Worm (Caenorhabditis elegans) whole organism, young adult: ENCODE data around the gene W04H10.5.
A peak's percentile ranks its signal among the peaks of the same experiment; 100 is the strongest.

Source experiments
- B0019.2 ChIP-seq: fragments of 200-800 bp; sonication (Bioruptor generic); conservative IDR thresholded peaks from 2 replicates; pipeline ENCODE4 v1.3.6; 2022; ENCODE audit warnings: missing genetic modification reagents, missing genetic modification characterization, missing compliant biosample characterization
- B0035.1 ChIP-seq: sonication (generic microtip); optimal IDR thresholded peaks from 2 replicates; lab custom pipeline; 2016; ENCODE audit warnings: missing genetic modification characterization, mild to moderate bottlenecking, missing compliant biosample characterization, missing genotype, missing genetic modification reagents
- B0336.3 ChIP-seq: fragments of 200-800 bp; sonication (Bioruptor generic); IDR thresholded peaks from 2 replicates; pipeline ENCODE4 v1.3.6; 2022; ENCODE audit warnings: missing genetic modification characterization, missing compliant biosample characterization
- C17E4.6 ChIP-seq: fragments of 200-800 bp; sonication (Bioruptor generic); IDR thresholded peaks from 2 replicates; pipeline ENCODE4 v1.3.6; 2022; ENCODE audit warnings: missing genetic modification reagents, missing genetic modification characterization, missing compliant biosample characterization
- F22D6.2 ChIP-seq: sonication (generic microtip); optimal IDR thresholded peaks from 2 replicates; lab custom pipeline; 2016; ENCODE audit warnings: mild to moderate bottlenecking, missing genetic modification characterization, missing compliant biosample characterization
- F49E8.2 ChIP-seq: sonication (generic microtip); optimal IDR thresholded peaks from 3 replicates; lab custom pipeline; 2017; ENCODE audit warnings: missing genetic modification characterization, mild to moderate bottlenecking, missing compliant biosample characterization, antibody characterized with exemption, moderate library complexity; ENCODE audit not compliant: insufficient read depth
- F55B11.4 ChIP-seq: sonication (generic microtip); optimal IDR thresholded peaks from 2 replicates; lab custom pipeline; 2016; ENCODE audit warnings: missing compliant biosample characterization, missing genetic modification characterization, borderline replicate concordance; ENCODE audit not compliant: insufficient read depth
- F57A8.1 ChIP-seq: fragments of 200-800 bp; sonication (Bioruptor generic); optimal IDR thresholded peaks from 2 replicates; lab custom pipeline; 2018; ENCODE audit warnings: mild to moderate bottlenecking, missing genetic modification characterization, moderate library complexity, missing compliant biosample characterization
- F57C9.4 ChIP-seq: sonication (generic microtip); optimal IDR thresholded peaks from 2 replicates; lab custom pipeline; 2017; ENCODE audit warnings: mild to moderate bottlenecking, missing genetic modification characterization, missing compliant biosample characterization
- T07F8.4 ChIP-seq: sonication (generic microtip); optimal IDR thresholded peaks from 2 replicates; lab custom pipeline; 2016; ENCODE audit warnings: mild to moderate bottlenecking, missing genetic modification characterization, moderate library complexity, missing compliant biosample characterization
- Y53F4B.3 ChIP-seq: fragments of 200-800 bp; sonication (Bioruptor generic); IDR thresholded peaks from 2 replicates; pipeline ENCODE4 v1.3.6; 2022; ENCODE audit warnings: missing genetic modification reagents, missing genetic modification characterization, missing compliant biosample characterization
- Y53G8AR.9 ChIP-seq: fragments of 200-800 bp; sonication (Bioruptor generic); conservative IDR thresholded peaks from 2 replicates; pipeline ENCODE4 v1.3.6; 2022; ENCODE audit warnings: missing genetic modification reagents, missing genetic modification characterization, missing compliant biosample characterization
- Y56A3A.18 ChIP-seq: fragments of 200-800 bp; sonication (Bioruptor generic); IDR thresholded peaks from 2 replicates; pipeline ENCODE4 v1.3.6; 2022; ENCODE audit warnings: missing genetic modification reagents, missing genetic modification characterization, missing compliant biosample characterization
- Y79H2A.3 ChIP-seq: fragments of 200-800 bp; sonication (Bioruptor generic); conservative IDR thresholded peaks from 2 replicates; pipeline ENCODE4 v1.3.6; 2022; ENCODE audit warnings: missing genetic modification reagents, missing genetic modification characterization, missing compliant biosample characterization
- ZK185.1 ChIP-seq: sonication (generic microtip); optimal IDR thresholded peaks from 2 replicates; lab custom pipeline; 2016; ENCODE audit warnings: mild to moderate bottlenecking, missing genetic modification characterization, missing compliant biosample characterization; ENCODE audit not compliant: poor library complexity, severe bottlenecking
- akir-1 ChIP-seq: fragments of 200-800 bp; sonication (Bioruptor generic); optimal IDR thresholded peaks from 2 replicates; lab custom pipeline; 2018; ENCODE audit warnings: mild to moderate bottlenecking, missing genetic modification characterization, moderate library complexity, missing compliant biosample characterization
- aptf-3 ChIP-seq: fragments of 200-800 bp; sonication (Bioruptor generic); IDR thresholded peaks from 2 replicates; pipeline ENCODE4 v1.3.6; 2022; ENCODE audit warnings: missing genetic modification characterization, missing compliant biosample characterization
- atf-7 ChIP-seq: sonication (generic microtip); optimal IDR thresholded peaks from 2 replicates; lab custom pipeline; 2017; ENCODE audit warnings: mild to moderate bottlenecking, missing genetic modification characterization, missing compliant biosample characterization
- bed-1 ChIP-seq: fragments of 200-800 bp; sonication (Bioruptor generic); IDR thresholded peaks from 2 replicates; pipeline ENCODE4 v1.3.6; 2022; ENCODE audit warnings: missing genetic modification reagents, missing genetic modification characterization, missing compliant biosample characterization
- ceh-40 ChIP-seq: fragments of 200-800 bp; sonication (Bioruptor generic); IDR thresholded peaks from 2 replicates; pipeline ENCODE4 v1.3.6; 2022; ENCODE audit warnings: missing genetic modification characterization, missing compliant biosample characterization
- dpff-1 ChIP-seq: sonication (generic microtip); optimal IDR thresholded peaks from 2 replicates; lab custom pipeline; 2017; ENCODE audit warnings: mild to moderate bottlenecking, missing genetic modification characterization, missing compliant biosample characterization
- dpl-1 ChIP-seq: fragments of 150-350 bp; optimal IDR thresholded peaks from 2 replicates; lab custom pipeline; 2014; ENCODE audit warnings: missing biosample characterization, missing genetic modification reagents, missing genetic modification characterization
- egl-44 ChIP-seq: fragments of 200-800 bp; sonication (Bioruptor generic); IDR thresholded peaks from 2 replicates; pipeline ENCODE4 v1.3.6; 2022; ENCODE audit warnings: missing genetic modification reagents, missing genetic modification characterization, missing compliant biosample characterization
- ekl-4 ChIP-seq: fragments of 200-800 bp; sonication (Bioruptor generic); IDR thresholded peaks from 2 replicates; pipeline ENCODE4 v1.3.6; 2022; ENCODE audit warnings: missing genetic modification reagents, missing genetic modification characterization, missing compliant biosample characterization
- ets-4 ChIP-seq: fragments of 200-800 bp; sonication (Bioruptor generic); optimal IDR thresholded peaks from 2 replicates; lab custom pipeline; 2018; ENCODE audit warnings: mild to moderate bottlenecking, missing genetic modification characterization, missing compliant biosample characterization
- him-1 ChIP-seq: sonication (generic microtip); optimal IDR thresholded peaks from 2 replicates; lab custom pipeline; 2016; ENCODE audit warnings: missing genotype, missing genetic modification reagents, missing genetic modification characterization, missing compliant biosample characterization
- hlh-12 ChIP-seq: sonication (generic microtip); optimal IDR thresholded peaks from 2 replicates; lab custom pipeline; 2016; ENCODE audit warnings: missing genetic modification characterization, missing compliant biosample characterization
- hlh-26 ChIP-seq: fragments of 200-800 bp; sonication (Bioruptor generic); conservative IDR thresholded peaks from 2 replicates; pipeline ENCODE4 v1.3.6; 2022; ENCODE audit warnings: missing genetic modification reagents, missing genetic modification characterization, missing compliant biosample characterization
- hmg-20 ChIP-seq: fragments of 200-800 bp; sonication (Bioruptor generic); IDR thresholded peaks from 2 replicates; pipeline ENCODE4 v1.3.6; 2022; ENCODE audit warnings: missing genetic modification reagents, missing genetic modification characterization, missing compliant biosample characterization
- hrde-1 ChIP-seq: sonication (generic microtip); optimal IDR thresholded peaks from 2 replicates; lab custom pipeline; 2016; ENCODE audit warnings: missing genetic modification characterization, mild to moderate bottlenecking, missing compliant biosample characterization, moderate library complexity, missing genotype, missing genetic modification reagents, borderline replicate concordance
- hsf-1 ChIP-seq: fragments of 200-800 bp; sonication (Bioruptor generic); IDR thresholded peaks from 2 replicates; pipeline ENCODE4 v1.3.6; 2022; ENCODE audit warnings: missing genetic modification reagents, missing genetic modification characterization, missing compliant biosample characterization
- let-526 ChIP-seq: fragments of 200-800 bp; sonication (Bioruptor generic); IDR thresholded peaks from 2 replicates; pipeline ENCODE4 v1.3.6; 2022; ENCODE audit warnings: missing genetic modification reagents, missing genetic modification characterization, missing compliant biosample characterization
- lin-26 ChIP-seq: fragments of 200-800 bp; sonication (Bioruptor generic); IDR thresholded peaks from 2 replicates; pipeline ENCODE4 v1.3.6; 2022; ENCODE audit warnings: missing genetic modification reagents, missing genetic modification characterization, missing compliant biosample characterization
- lin-54 ChIP-seq: fragments of 200-800 bp; sonication (Bioruptor generic); optimal IDR thresholded peaks from 2 replicates; lab custom pipeline; 2018; ENCODE audit warnings: mild to moderate bottlenecking, missing genetic modification characterization, missing compliant biosample characterization
- lir-1 ChIP-seq: fragments of 200-800 bp; sonication (Bioruptor generic); conservative IDR thresholded peaks from 2 replicates; pipeline ENCODE4 v1.3.6; 2022; ENCODE audit warnings: missing genetic modification reagents, missing genetic modification characterization, missing compliant biosample characterization
- lsy-27 ChIP-seq: sonication (generic microtip); optimal IDR thresholded peaks from 2 replicates; lab custom pipeline; 2017; ENCODE audit warnings: missing genetic modification characterization, mild to moderate bottlenecking, missing compliant biosample characterization, antibody characterized with exemption, missing genotype, borderline replicate concordance; ENCODE audit not compliant: insufficient read depth
- nhr-179 ChIP-seq: sonication (generic microtip); optimal IDR thresholded peaks from 2 replicates; lab custom pipeline; 2016; ENCODE audit warnings: mild to moderate bottlenecking, missing genetic modification characterization, missing compliant biosample characterization
- nhr-27 ChIP-seq: fragments of 200-800 bp; sonication (Bioruptor generic); optimal IDR thresholded peaks from 2 replicates; lab custom pipeline; 2018; ENCODE audit warnings: mild to moderate bottlenecking, missing genetic modification characterization, moderate library complexity, missing compliant biosample characterization
- snpc-1.3 ChIP-seq: sonication (generic microtip); optimal IDR thresholded peaks from 2 replicates; lab custom pipeline; 2017; ENCODE audit warnings: missing genetic modification characterization, mild to moderate bottlenecking, missing compliant biosample characterization, antibody characterized with exemption, moderate library complexity, missing genotype, missing genetic modification reagents; ENCODE audit not compliant: insufficient read depth
- snpc-3.4 ChIP-seq: sonication (generic microtip); optimal IDR thresholded peaks from 2 replicates; lab custom pipeline; 2017; ENCODE audit warnings: missing genetic modification characterization, mild to moderate bottlenecking, missing compliant biosample characterization, antibody characterized with exemption, moderate library complexity, missing genotype, missing genetic modification reagents
- tbp1 ChIP-seq: fragments of 200-800 bp; sonication (Bioruptor generic); optimal IDR thresholded peaks from 2 replicates; lab custom pipeline; 2018; ENCODE audit warnings: mild to moderate bottlenecking, missing genetic modification characterization, missing compliant biosample characterization
- unc-62 ChIP-seq: fragments of 150-350 bp; optimal IDR thresholded peaks from 2 replicates; lab custom pipeline; 2014; ENCODE audit warnings: missing biosample characterization, missing genetic modification reagents, missing genetic modification characterization
- zfh-2 ChIP-seq: fragments of 200-800 bp; sonication (Bioruptor generic); conservative IDR thresholded peaks from 2 replicates; pipeline ENCODE4 v1.3.6; 2022; ENCODE audit warnings: missing genetic modification reagents, missing genetic modification characterization, missing compliant biosample characterization
- ztf-18 ChIP-seq: sonication (generic microtip); optimal IDR thresholded peaks from 2 replicates; lab custom pipeline; 2016; ENCODE audit warnings: missing genotype, mild to moderate bottlenecking, missing genetic modification characterization, missing compliant biosample characterization
- ztf-22 ChIP-seq: fragments of 200-800 bp; sonication (Bioruptor generic); optimal IDR thresholded peaks from 2 replicates; lab custom pipeline; 2018; ENCODE audit warnings: mild to moderate bottlenecking, missing genetic modification characterization, moderate library complexity, missing compliant biosample characterization
- ztf-25 ChIP-seq: fragments of 200-800 bp; sonication (Bioruptor generic); IDR thresholded peaks from 2 replicates; pipeline ENCODE4 v1.3.6; 2022; ENCODE audit warnings: missing genetic modification reagents, missing genetic modification characterization, missing compliant biosample characterization
- ztf-26 ChIP-seq: sonication (generic microtip); optimal IDR thresholded peaks from 2 replicates; lab custom pipeline; 2017; ENCODE audit warnings: missing genetic modification characterization, missing compliant biosample characterization
- ztf-28 ChIP-seq: fragments of 200-800 bp; sonication (Bioruptor generic); IDR thresholded peaks from 2 replicates; pipeline ENCODE4 v1.3.6; 2022; ENCODE audit warnings: missing genetic modification reagents, missing genetic modification characterization, missing compliant biosample characterization

The W04H10.5 gene

ce11 chrII:581983-582382, 24.1 kb upstream of the W04H10.5 start (continued):
- TF ChIP-seq lir-1 (no peak), ztf-25 (GFP tag; lab: Robert Waterston, UW) (0 out of 2 replicates have a peak, but pooled peaks have one; percentile 8), nhr-27 (no peak), T07F8.4 (tag; lab: Kevin White, UChicago) (no peak), F55B11.4 (tag; lab: Kevin White, UChicago) (no peak), atf-7 (tag; lab: Kevin White, UChicago) (no peak), ztf-28 (GFP tag; lab: Robert Waterston, UW) (no peak), ztf-26 (tag; lab: Kevin White, UChicago) (no peak), Y53F4B.3 (GFP tag; lab: Robert Waterston, UW) (no peak), lsy-27 (tag; lab: Kevin White, UChicago) (no peak), Y56A3A.18 (GFP tag; lab: Robert Waterston, UW) (0 out of 2 replicates have a peak, but pooled peaks have one; percentile 25), zfh-2 (GFP tag; lab: Robert Waterston, UW) (no peak), snpc-1.3 (tag; lab: Kevin White, UChicago) (no peak), him-1 (tag; lab: Kevin White, UChicago) (no peak), ztf-22 (GFP tag; lab: Kevin White, UChicago) (no peak), F22D6.2 (tag; lab: Kevin White, UChicago) (no peak), Y79H2A.3 (0 out of 2 replicates have a peak, but pooled peaks have one; percentile 7), dpff-1 (tag; lab: Kevin White, UChicago) (no peak), ets-4 (GFP tag; lab: Kevin White, UChicago) (no peak), lin-54 (peak; percentile 30), F49E8.2 (peak; percentile 34), aptf-3 (GFP tag; lab: Robert Waterston, UW) (no peak), Y53G8AR.9 (0 out of 2 replicates have a peak, but pooled peaks have one; percentile 51), hsf-1 (peak; percentile 45; the same call in 1 of the 2 replicates), B0336.3 (GFP tag; lab: Robert Waterston, UW) (peak; percentile 63), bed-1 (no peak), hlh-26 (no peak), nhr-179 (tag; lab: Kevin White, UChicago) (no peak), egl-44 (no peak), ZK185.1 (tag; lab: Kevin White, UChicago) (no peak), B0019.2 (GFP tag; lab: Robert Waterston, UW) (no peak), let-526 (GFP tag; lab: Robert Waterston, UW) (no peak), B0035.1 (tag; lab: Kevin White, UChicago) (no peak), unc-62 (GFP tag; lab: Kevin White, UChicago) (no peak), ztf-18 (tag; lab: Kevin White, UChicago) (no peak), snpc-3.4 (tag; lab: Kevin White, UChicago) (peak; percentile 25), dpl-1 (GFP tag; lab: Kevin White, UChicago) (no peak), hmg-20 (GFP tag; lab: Robert Waterston, UW) (no peak), ceh-40 (GFP tag; lab: Robert Waterston, UW) (no peak), ekl-4 (GFP tag; lab: Robert Waterston, UW) (peak; percentile 66), akir-1 (GFP tag; lab: Kevin White, UChicago) (no peak), C17E4.6 (GFP tag; lab: Robert Waterston, UW) (no peak), F57C9.4 (tag; lab: Kevin White, UChicago) (no peak), tbp1 (peak; percentile 13), hlh-12 (tag; lab: Kevin White, UChicago) (no peak), F57A8.1 (no peak), hrde-1 (tag; lab: Kevin White, UChicago) (peak; percentile 3), lin-26 (GFP tag; lab: Robert Waterston, UW) (no peak)
